Worm (Caenorhabditis elegans) whole organism, midembryonic: ENCODE results near the gene C27H6.8.

Experiments used
- cog-1 ChIP-seq: sonication (generic microtip); optimal IDR thresholded peaks from 2 replicates; lab custom pipeline; 2016; ENCODE audit warnings: missing genetic modification characterization, missing compliant biosample characterization
- flt-1 ChIP-seq: fragments of 200-800 bp; sonication (Bioruptor generic); IDR thresholded peaks from 2 replicates; pipeline ENCODE4 v1.3.6; 2022; ENCODE audit warnings: missing genetic modification characterization, missing compliant biosample characterization
- klf-2 ChIP-seq: fragments of 200-800 bp; sonication (Bioruptor generic); conservative IDR thresholded peaks from 2 replicates; pipeline ENCODE4 v1.3.6; 2022; ENCODE audit warnings: missing genetic modification reagents, missing genetic modification characterization, missing compliant biosample characterization
- med-1 ChIP-seq: sonication (generic microtip); optimal IDR thresholded peaks from 2 replicates; lab custom pipeline; 2017; ENCODE audit warnings: missing genetic modification characterization, mild to moderate bottlenecking, missing compliant biosample characterization, antibody characterized with exemption, missing genetic modification reagents; ENCODE audit not compliant: insufficient read depth
- ztf-23 ChIP-seq: fragments of 200-800 bp; sonication (Bioruptor generic); IDR thresholded peaks from 2 replicates; pipeline ENCODE4 v1.3.6; 2022; ENCODE audit warnings: missing genetic modification reagents, missing genetic modification characterization, missing compliant biosample characterization

ce11 chrV:10002720-10003119 is 15.1 kb upstream of the C27H6.8 start:
- TF ChIP-seq med-1 (GFP tag; lab: Kevin White, UChicago) (no peak), klf-2 (GFP tag; lab: Robert Waterston, UW) (no peak), ztf-23 (GFP tag; lab: Robert Waterston, UW) (no peak), cog-1 (tag; lab: Kevin White, UChicago) (no peak), flt-1 (GFP tag; lab: Robert Waterston, UW) (no peak)
